Worm (Caenorhabditis elegans) whole organism, late embryonic: ENCODE measurements around the gene gpb-1.

Experiments used
- ceh-19 ChIP-seq: fragments of 200-800 bp; sonication (Bioruptor generic); optimal IDR thresholded peaks from 2 replicates; lab custom pipeline; 2018; ENCODE audit warnings: mild to moderate bottlenecking, missing genetic modification characterization, missing compliant biosample characterization
- elt-2 ChIP-seq: sonication (generic microtip); optimal IDR thresholded peaks from 2 replicates; lab custom pipeline; 2016; ENCODE audit warnings: missing genetic modification reagents, missing genetic modification characterization, missing compliant biosample characterization
- hlh-30 ChIP-seq: sonication (generic microtip); optimal IDR thresholded peaks from 2 replicates; lab custom pipeline; 2017; ENCODE audit warnings: antibody characterized with exemption, missing genetic modification characterization, missing compliant biosample characterization; ENCODE audit not compliant: insufficient read depth
- npax-4 ChIP-seq: sonication (generic microtip); optimal IDR thresholded peaks from 2 replicates; lab custom pipeline; 2016; ENCODE audit warnings: missing genetic modification characterization, missing compliant biosample characterization
- odd-2 ChIP-seq: sonication (generic microtip); optimal IDR thresholded peaks from 2 replicates; lab custom pipeline; 2017; ENCODE audit warnings: antibody characterized with exemption, mild to moderate bottlenecking, missing genetic modification characterization, missing compliant biosample characterization
- pha-4 ChIP-seq: fragments of 150-350 bp; optimal IDR thresholded peaks from 2 replicates; lab custom pipeline; 2018; ENCODE audit warnings: missing biosample characterization, missing genetic modification reagents, missing genetic modification characterization
- sdc-2 ChIP-seq: sonication (generic microtip); optimal IDR thresholded peaks from 2 replicates; lab custom pipeline; 2016; ENCODE audit warnings: missing genotype, missing genetic modification characterization, missing compliant biosample characterization
- tbx-2 ChIP-seq: sonication (generic microtip); optimal IDR thresholded peaks from 2 replicates; lab custom pipeline; 2016; ENCODE audit warnings: missing genetic modification characterization, missing compliant biosample characterization
- ztf-16 ChIP-seq: sonication (generic microtip); optimal IDR thresholded peaks from 2 replicates; lab custom pipeline; 2017; ENCODE audit warnings: missing genetic modification characterization, missing compliant biosample characterization

ce11 chrII:11721604-11722003, 26.8 kb downstream of the gpb-1 start:
- TF ChIP-seq pha-4 (no peak), npax-4 (no peak), hlh-30 (no peak), ceh-19 (no peak), odd-2 (tag; lab: Kevin White, UChicago) (no peak), sdc-2 (tag; lab: Kevin White, UChicago) (no peak), ztf-16 (tag; lab: Kevin White, UChicago) (no peak), tbx-2 (tag; lab: Kevin White, UChicago) (no peak), elt-2 (tag; lab: Kevin White, UChicago) (no peak)
